Fruit fly (Drosophila melanogaster) whole organism, embryonic: ENCODE measurements around the gene CG31495.

Experiments used
- Ada2b ChIP-seq: fragments of 200-800 bp; sonication (Bioruptor generic); IDR thresholded peaks from 2 replicates; pipeline ENCODE4 v1.3.6; 2022; ENCODE audit warnings: missing biosample characterization, missing genetic modification characterization
- B-H2 ChIP-seq: fragments of 200-800 bp; sonication (Bioruptor generic); optimal IDR thresholded peaks from 2 replicates; lab custom pipeline; 2018; ENCODE audit warnings: missing biosample characterization, mild to moderate bottlenecking, missing genetic modification characterization
- CG11085 ChIP-seq: fragments of 200-800 bp; sonication (Bioruptor generic); IDR thresholded peaks from 2 replicates; pipeline ENCODE4 v1.3.6; 2022; ENCODE audit warnings: missing biosample characterization, missing genetic modification characterization
- CG13424 ChIP-seq: fragments of 200-800 bp; sonication (Bioruptor generic); optimal IDR thresholded peaks from 2 replicates; lab custom pipeline; 2019; ENCODE audit warnings: missing biosample characterization, mild to moderate bottlenecking, missing genetic modification characterization, moderate library complexity
- CG17361 ChIP-seq: fragments of 200-800 bp; sonication (Bioruptor generic); IDR thresholded peaks from 3 replicates; pipeline ENCODE4 v1.3.6; 2022; ENCODE audit warnings: missing biosample characterization, missing genetic modification characterization
- CG17612 ChIP-seq: fragments of 200-800 bp; sonication (Bioruptor generic); IDR thresholded peaks from 2 replicates; pipeline ENCODE4 v1.3.6; 2022; ENCODE audit warnings: missing biosample characterization, missing genetic modification characterization
- CG18011 ChIP-seq: fragments of 200-800 bp; sonication (Bioruptor generic); optimal IDR thresholded peaks from 2 replicates; lab custom pipeline; 2017; ENCODE audit warnings: missing biosample characterization, missing genetic modification characterization, mild to moderate bottlenecking, moderate library complexity, missing genotype
- CG30020 ChIP-seq: fragments of 200-800 bp; optimal IDR thresholded peaks from 2 replicates; lab custom pipeline; 2019; ENCODE audit warnings: missing biosample characterization, mild to moderate bottlenecking, missing genetic modification characterization, moderate library complexity
- CG31224 ChIP-seq: fragments of 200-800 bp; sonication (Bioruptor generic); IDR thresholded peaks from 2 replicates; pipeline ENCODE4 v1.3.6; 2022; ENCODE audit warnings: missing biosample characterization, missing genetic modification characterization
- CG3281 ChIP-seq: fragments of 200-800 bp; sonication (Bioruptor generic); optimal IDR thresholded peaks from 3 replicates; lab custom pipeline; 2017; ENCODE audit warnings: missing biosample characterization, mild to moderate bottlenecking, missing genetic modification characterization
- CG34224 ChIP-seq: fragments of 200-800 bp; sonication (Bioruptor generic); IDR thresholded peaks from 3 replicates; pipeline ENCODE4 v1.3.6; 2022; ENCODE audit warnings: missing biosample characterization, missing genetic modification characterization; ENCODE audit not compliant: partially characterized antibody
- CG34376 ChIP-seq: fragments of 200-800 bp; sonication (Bioruptor generic); optimal IDR thresholded peaks from 2 replicates; lab custom pipeline; 2018; ENCODE audit warnings: missing biosample characterization, mild to moderate bottlenecking, missing genetic modification characterization
- CG4328 ChIP-seq: fragments of 200-800 bp; sonication (Bioruptor generic); optimal IDR thresholded peaks from 3 replicates; lab custom pipeline; 2017; ENCODE audit warnings: missing biosample characterization, missing genetic modification reagents, missing genetic modification characterization
- CG6683 ChIP-seq: fragments of 200-800 bp; sonication (Bioruptor generic); optimal IDR thresholded peaks from 2 replicates; lab custom pipeline; 2017; ENCODE audit warnings: missing biosample characterization, mild to moderate bottlenecking, missing genetic modification characterization, missing genetic modification reagents
- CG6813 ChIP-seq: fragments of 200-800 bp; sonication (Bioruptor generic); optimal IDR thresholded peaks from 2 replicates; lab custom pipeline; 2017; ENCODE audit warnings: missing biosample characterization, missing genetic modification characterization, mild to moderate bottlenecking, moderate library complexity, missing genetic modification reagents
- CG7987 ChIP-seq: fragments of 200-800 bp; sonication (Bioruptor generic); optimal IDR thresholded peaks from 2 replicates; lab custom pipeline; 2018; ENCODE audit warnings: missing biosample characterization, mild to moderate bottlenecking, missing genetic modification characterization, moderate library complexity
- CG8944 ChIP-seq: fragments of 200-800 bp; sonication (Bioruptor generic); optimal IDR thresholded peaks from 3 replicates; lab custom pipeline; 2016; ENCODE audit warnings: missing biosample characterization, missing genetic modification characterization
- CG9932 ChIP-seq: fragments of 200-800 bp; sonication (Bioruptor generic); IDR thresholded peaks from 2 replicates; pipeline ENCODE4 v1.3.6; 2022; ENCODE audit warnings: missing biosample characterization, missing genetic modification characterization
- CrebB ChIP-seq: fragments of 200-800 bp; sonication (Bioruptor generic); optimal IDR thresholded peaks from 3 replicates; lab custom pipeline; 2018; ENCODE audit warnings: missing biosample characterization, mild to moderate bottlenecking, missing genetic modification characterization
- D19B ChIP-seq: fragments of 200-800 bp; sonication (Bioruptor generic); optimal IDR thresholded peaks from 2 replicates; lab custom pipeline; 2017; ENCODE audit warnings: missing biosample characterization, mild to moderate bottlenecking, missing genetic modification characterization
- Dad ChIP-seq: fragments of 200-800 bp; sonication (Bioruptor generic); optimal IDR thresholded peaks from 3 replicates; lab custom pipeline; 2016; ENCODE audit warnings: missing biosample characterization, missing genetic modification characterization
- E2f1 ChIP-seq: fragments of 200-800 bp; sonication (Bioruptor generic); IDR thresholded peaks from 2 replicates; pipeline ENCODE4 v1.3.6; 2022; ENCODE audit warnings: missing biosample characterization, missing genetic modification characterization
- Ets65A ChIP-seq: fragments of 200-800 bp; sonication (Bioruptor generic); peaks from one replicate; lab custom pipeline; 2016; ENCODE audit warnings: missing biosample characterization, missing genetic modification characterization
- HLH54F ChIP-seq: fragments of 200-800 bp; sonication (Bioruptor generic); optimal IDR thresholded peaks from 3 replicates; lab custom pipeline; 2016; ENCODE audit warnings: missing biosample characterization, missing genetic modification characterization
- Kr ChIP-seq: fragments of 200-800 bp; sonication (Bioruptor generic); optimal IDR thresholded peaks from 2 replicates; lab custom pipeline; 2017; ENCODE audit warnings: missing biosample characterization, mild to moderate bottlenecking, missing genetic modification characterization
- Mad ChIP-seq: fragments of 200-800 bp; sonication (Bioruptor generic); optimal IDR thresholded peaks from 2 replicates; lab custom pipeline; 2016; ENCODE audit warnings: missing biosample characterization, missing genetic modification characterization
- Neu2 ChIP-seq: fragments of 200-800 bp; sonication (Bioruptor generic); optimal IDR thresholded peaks from 3 replicates; lab custom pipeline; 2016; ENCODE audit warnings: missing biosample characterization, missing genetic modification characterization, borderline replicate concordance
- Rfx ChIP-seq: fragments of 200-800 bp; sonication (Bioruptor generic); IDR thresholded peaks from 2 replicates; pipeline ENCODE4 v1.3.6; 2022; ENCODE audit warnings: missing biosample characterization, missing genetic modification characterization
- Taf1 ChIP-seq: fragments of 200-800 bp; sonication (Bioruptor generic); IDR thresholded peaks from 2 replicates; pipeline ENCODE4 v1.3.6; 2022; ENCODE audit warnings: missing biosample characterization, missing genetic modification characterization
- abd-A ChIP-seq: fragments of 200-800 bp; sonication (Bioruptor generic); optimal IDR thresholded peaks from 3 replicates; lab custom pipeline; 2019; ENCODE audit warnings: missing biosample characterization, mild to moderate bottlenecking, missing genetic modification characterization, moderate library complexity
- ac ChIP-seq: fragments of 200-800 bp; sonication (Bioruptor generic); optimal IDR thresholded peaks from 3 replicates; lab custom pipeline; 2017; ENCODE audit warnings: missing biosample characterization, mild to moderate bottlenecking, missing genetic modification characterization
- ase ChIP-seq: fragments of 200-800 bp; sonication (Bioruptor generic); IDR thresholded peaks from 3 replicates; pipeline ENCODE4 v1.3.6; 2022; ENCODE audit warnings: missing biosample characterization, missing genetic modification characterization
- ci ChIP-seq: fragments of 200-800 bp; sonication (Bioruptor generic); IDR thresholded peaks from 3 replicates; pipeline ENCODE4 v1.3.6; 2022; ENCODE audit warnings: missing biosample characterization, missing genetic modification characterization
- crp ChIP-seq, 2 experiments: fragments of 200-800 bp; sonication (Bioruptor generic); optimal IDR thresholded peaks; 2 replicates in 1 of 2; 3 replicates in 1 of 2; lab custom pipeline; 2017; ENCODE audit warnings: missing biosample characterization in 2 of 2, missing genetic modification characterization in 2 of 2, mild to moderate bottlenecking in 1 of 2, moderate library complexity in 1 of 2
- cwo ChIP-seq: fragments of 200-800 bp; sonication (Bioruptor generic); optimal IDR thresholded peaks from 3 replicates; lab custom pipeline; 2017; ENCODE audit warnings: missing biosample characterization, missing genetic modification characterization, mild to moderate bottlenecking, moderate library complexity, missing genetic modification reagents
- ewg ChIP-seq: fragments of 200-800 bp; sonication (Bioruptor generic); optimal IDR thresholded peaks from 3 replicates; lab custom pipeline; 2017; ENCODE audit warnings: mild to moderate bottlenecking, missing biosample characterization, missing genetic modification reagents, missing genetic modification characterization
- fd102C ChIP-seq: fragments of 200-800 bp; sonication (Bioruptor generic); optimal IDR thresholded peaks from 2 replicates; lab custom pipeline; 2018; ENCODE audit warnings: missing biosample characterization, mild to moderate bottlenecking, missing genetic modification characterization, moderate library complexity
- gce ChIP-seq: fragments of 200-800 bp; sonication (Bioruptor generic); IDR thresholded peaks from 3 replicates; pipeline ENCODE4 v1.3.6; 2022; ENCODE audit warnings: missing biosample characterization, missing genetic modification characterization
- lab ChIP-seq: fragments of 200-800 bp; sonication (Bioruptor generic); optimal IDR thresholded peaks from 3 replicates; lab custom pipeline; 2017; ENCODE audit warnings: missing biosample characterization, missing genetic modification characterization, mild to moderate bottlenecking, moderate library complexity, missing genetic modification reagents
- lilli ChIP-seq: fragments of 200-800 bp; sonication (Bioruptor generic); optimal IDR thresholded peaks from 3 replicates; lab custom pipeline; 2016; ENCODE audit warnings: missing biosample characterization, missing genetic modification characterization
- mam ChIP-seq: fragments of 200-800 bp; sonication (Bioruptor generic); optimal IDR thresholded peaks from 3 replicates; lab custom pipeline; 2016; ENCODE audit warnings: missing biosample characterization, missing genetic modification characterization
- oc ChIP-seq: fragments of 200-800 bp; sonication (Bioruptor generic); optimal IDR thresholded peaks from 2 replicates; lab custom pipeline; 2018; ENCODE audit warnings: missing biosample characterization, mild to moderate bottlenecking, missing genetic modification characterization, moderate library complexity
- onecut ChIP-seq: fragments of 200-800 bp; sonication (Bioruptor generic); IDR thresholded peaks from 2 replicates; pipeline ENCODE4 v1.3.6; 2022; ENCODE audit warnings: missing biosample characterization, missing genetic modification characterization
- pan ChIP-seq, 4 experiments: fragments of >200 bp in 3 of 4; fragments of 200-800 bp in 1 of 4; sonication (Bioruptor generic) in 1 of 4; optimal IDR thresholded peaks in 3 of 4; IDR thresholded peaks in 1 of 4; 2 replicates each; pipeline versions ENCODE4 v1.3.6 to Lab custom; 2017 to 2022; ENCODE audit warnings: missing biosample characterization in 2 of 4, missing genetic modification characterization in 2 of 4, mixed read lengths in 1 of 4
- sens ChIP-seq: fragments of 200-800 bp; sonication (Bioruptor generic); peaks from one replicate; lab custom pipeline; 2016; ENCODE audit warnings: missing biosample characterization, missing genetic modification characterization
- ssp ChIP-seq: fragments of 200-800 bp; sonication (Bioruptor generic); IDR thresholded peaks from 2 replicates; pipeline ENCODE4 v1.3.6; 2022; ENCODE audit warnings: missing biosample characterization, missing genetic modification characterization
- tll ChIP-seq, 2 experiments: fragments of 200-800 bp in 1 of 2; fragments of >200 bp in 1 of 2; sonication (Bioruptor generic) in 1 of 2; optimal IDR thresholded peaks; 2 replicates each; lab custom pipeline; 2017 to 2019; ENCODE audit warnings: missing biosample characterization in 2 of 2, missing genetic modification characterization in 2 of 2, mild to moderate bottlenecking in 1 of 2, moderate library complexity in 1 of 2
- toy ChIP-seq: fragments of 200-800 bp; sonication (Bioruptor generic); IDR thresholded peaks from 2 replicates; pipeline ENCODE4 v1.3.6; 2022; ENCODE audit warnings: missing biosample characterization, missing genetic modification characterization
- tup ChIP-seq: fragments of 200-800 bp; sonication (Bioruptor generic); optimal IDR thresholded peaks from 2 replicates; lab custom pipeline; 2016; ENCODE audit warnings: missing biosample characterization, mild to moderate bottlenecking, missing genetic modification characterization, moderate library complexity

Gene CG31495

dm6 chr3R:13803185-13803887 is 36.4 kb downstream of the CG31495 start:
- peak; percentile 7 for TF ChIP-seq Ets65A
- no peak for TF ChIP-seq lilli (GFP tag; lab: Kevin White, UChicago)
- TF ChIP-seq CG11085 (GFP tag; lab: Robert Waterston, UW), result no peak
- no peak for TF ChIP-seq Mad (GFP tag; lab: Kevin White, UChicago)
- TF ChIP-seq Dad (GFP tag; lab: Kevin White, UChicago), result no peak
- no peak for TF ChIP-seq oc (tag; lab: Kevin White, UChicago)
- TF ChIP-seq CG6813 (GFP tag; lab: Kevin White, UChicago), result no peak
- TF ChIP-seq CG34376, result no peak
- no peak for TF ChIP-seq toy (GFP tag; lab: Robert Waterston, UW)
- TF ChIP-seq ewg, result peak; percentile 73
- TF ChIP-seq tup (GFP tag; lab: Kevin White, UChicago), result no peak
- 0 out of 3 replicates have a peak, but pooled peaks have one; percentile 7 for TF ChIP-seq ase (GFP tag; lab: Robert Waterston, UW)
- TF ChIP-seq cwo (GFP tag; lab: Kevin White, UChicago), result no peak
- no peak for TF ChIP-seq CG34224 (GFP tag; lab: Robert Waterston, UW)
- TF ChIP-seq CG7987, result no peak
- TF ChIP-seq CG8944 (GFP tag; lab: Kevin White, UChicago), result no peak
- TF ChIP-seq pan (optimal IDR thresholded peaks at IDR 0.05; lab: Kevin White, UChicago), result no peak
- no peak for TF ChIP-seq pan (GFP tag; optimal IDR thresholded peaks at IDR 0.05 in 1 of 2, IDR thresholded peaks at IDR 0.05 in 1 of 2)
- peak; percentile 99 for TF ChIP-seq CG31224 (GFP tag; lab: Robert Waterston, UW)
- TF ChIP-seq CG13424 (tag; lab: Kevin White, UChicago), result no peak
- TF ChIP-seq mam (GFP tag; lab: Kevin White, UChicago), result no peak
- no peak for TF ChIP-seq ci
- TF ChIP-seq CG9932, result no peak
- TF ChIP-seq Ada2b (GFP tag; lab: Robert Waterston, UW), result 0 out of 2 replicates have a peak, but pooled peaks have one; percentile 5
- TF ChIP-seq CG17361, result no peak
- TF ChIP-seq abd-A (tag; lab: Kevin White, UChicago), result peak; percentile 93
- TF ChIP-seq CG30020, result no peak
- TF ChIP-seq CG17612, result no peak
- TF ChIP-seq ac (GFP tag; lab: Kevin White, UChicago), result no peak
- TF ChIP-seq D19B (GFP tag; lab: Kevin White, UChicago), result no peak
- TF ChIP-seq ssp (GFP tag; lab: Robert Waterston, UW), result no peak; the same call in 1 of the 2 replicates
- no peak for TF ChIP-seq Kr
- TF ChIP-seq Rfx (GFP tag; lab: Robert Waterston, UW), result peak; percentile 32; the same call in 1 of the 2 replicates
- TF ChIP-seq CG6683 (GFP tag; lab: Kevin White, UChicago), result no peak
- TF ChIP-seq fd102C (GFP tag; lab: Kevin White, UChicago), result no peak
- TF ChIP-seq E2f1 (GFP tag; lab: Robert Waterston, UW), result no peak
- no peak for TF ChIP-seq lab
- peak; percentile 66 for TF ChIP-seq sens (GFP tag; lab: Kevin White, UChicago)
- no peak for TF ChIP-seq CG4328 (GFP tag; lab: Kevin White, UChicago)
- TF ChIP-seq CrebB, result no peak
- TF ChIP-seq gce (GFP tag; lab: Robert Waterston, UW), result no peak
- 0 out of 2 replicates have a peak, but pooled peaks have one; percentile 5 for TF ChIP-seq onecut (GFP tag; lab: Robert Waterston, UW)
- no peak for TF ChIP-seq CG3281
- no peak for TF ChIP-seq Taf1 (GFP tag; lab: Robert Waterston, UW)
- no peak for TF ChIP-seq tll (GFP tag; optimal IDR thresholded peaks at IDR 0.05; lab: Kevin White, UChicago)
- TF ChIP-seq B-H2 (GFP tag; lab: Kevin White, UChicago), result no peak
- TF ChIP-seq Neu2, result no peak
- no peak for TF ChIP-seq crp (GFP tag; optimal IDR thresholded peaks at IDR 0.05; lab: Kevin White, UChicago)
- TF ChIP-seq HLH54F (GFP tag; lab: Kevin White, UChicago), result no peak
- no peak for TF ChIP-seq CG18011
